Fruit fly (Drosophila melanogaster) whole organism, embryonic: Measurements from ENCODE around the gene Eip75B.

Experiments used
- Abd-B ChIP-seq: fragments of 200-800 bp; sonication (Bioruptor generic); optimal IDR thresholded peaks from 2 replicates; lab custom pipeline; 2018; ENCODE audit warnings: missing biosample characterization, mild to moderate bottlenecking, missing genetic modification characterization, moderate library complexity
- Adf1 ChIP-seq: fragments of 200-800 bp; sonication (Bioruptor generic); IDR thresholded peaks from 2 replicates; pipeline ENCODE4 v1.3.6; 2022; ENCODE audit warnings: missing biosample characterization, missing genetic modification characterization
- C15 ChIP-seq: fragments of 200-800 bp; sonication (Bioruptor generic); IDR thresholded peaks from 3 replicates; pipeline ENCODE4 v1.3.6; 2022; ENCODE audit warnings: missing biosample characterization, missing genetic modification characterization
- CG1024 ChIP-seq: fragments of 200-800 bp; sonication (Bioruptor generic); IDR thresholded peaks from 2 replicates; pipeline ENCODE4 v1.3.6; 2022; ENCODE audit warnings: missing biosample characterization, missing genetic modification characterization
- CG12155 ChIP-seq: fragments of 200-800 bp; sonication (Bioruptor generic); optimal IDR thresholded peaks from 3 replicates; lab custom pipeline; 2016; ENCODE audit warnings: missing biosample characterization, missing genetic modification characterization
- CG15696 ChIP-seq: fragments of 200-800 bp; sonication (Bioruptor generic); optimal IDR thresholded peaks from 2 replicates; lab custom pipeline; 2019; ENCODE audit warnings: missing biosample characterization, mild to moderate bottlenecking, missing genetic modification characterization, moderate library complexity
- CG17328 ChIP-seq: fragments of 200-800 bp; sonication (Bioruptor generic); IDR thresholded peaks from 2 replicates; pipeline ENCODE4 v1.3.6; 2022; ENCODE audit warnings: missing biosample characterization, missing genetic modification characterization
- Dek ChIP-seq: fragments of 200-800 bp; sonication (Bioruptor generic); optimal IDR thresholded peaks from 3 replicates; lab custom pipeline; 2019; ENCODE audit warnings: missing biosample characterization, mild to moderate bottlenecking, missing genetic modification characterization, moderate library complexity
- bcd ChIP-seq: fragments of 200-800 bp; sonication (Bioruptor generic); optimal IDR thresholded peaks from 2 replicates; lab custom pipeline; 2017; ENCODE audit warnings: missing biosample characterization, mild to moderate bottlenecking, missing genetic modification characterization
- croc ChIP-seq: fragments of 200-800 bp; sonication (Bioruptor generic); conservative IDR thresholded peaks from 3 replicates; pipeline ENCODE4 v1.3.6; 2022; ENCODE audit warnings: missing biosample characterization, missing genetic modification characterization
- dan ChIP-seq: fragments of 200-800 bp; sonication (Bioruptor generic); IDR thresholded peaks from 2 replicates; pipeline ENCODE4 v1.3.6; 2022; ENCODE audit warnings: missing biosample characterization, missing genetic modification characterization
- schlank ChIP-seq: fragments of 200-800 bp; sonication (Bioruptor generic); optimal IDR thresholded peaks from 2 replicates; lab custom pipeline; 2018; ENCODE audit warnings: missing biosample characterization, mild to moderate bottlenecking, missing genetic modification characterization
- wdn ChIP-seq: fragments of 200-800 bp; sonication (Bioruptor generic); IDR thresholded peaks from 2 replicates; pipeline ENCODE4 v1.3.6; 2022; ENCODE audit warnings: missing biosample characterization, missing genetic modification characterization

DNA sequence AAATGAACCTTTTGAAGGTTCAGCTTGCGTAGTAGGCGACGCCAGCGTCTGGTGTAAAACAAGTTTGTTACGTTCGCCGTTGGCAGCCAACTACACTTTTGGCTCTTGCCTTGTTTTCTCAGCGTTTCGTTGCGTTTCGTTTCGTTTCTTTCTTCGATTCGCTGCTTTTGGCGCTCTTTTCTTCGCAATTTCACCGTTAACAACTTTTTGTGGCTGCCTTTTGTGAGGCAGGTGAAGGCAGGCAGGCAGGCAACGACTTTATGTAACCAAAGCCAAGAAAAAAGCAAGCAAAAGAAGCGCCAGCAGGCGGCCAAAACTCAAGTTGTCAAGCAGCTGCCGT lies 99.1 kb downstream of the Eip75B start:
- TF ChIP-seq Abd-B (GFP tag; lab: Kevin White, UChicago) (no peak), croc (GFP tag; lab: Robert Waterston, UW) (no peak), CG17328 (no peak), Adf1 (GFP tag; lab: Robert Waterston, UW) (no peak), C15 (GFP tag; lab: Robert Waterston, UW) (no peak), CG12155 (GFP tag; lab: Kevin White, UChicago) (no peak), dan (GFP tag; lab: Robert Waterston, UW) (no peak), CG15696 (no peak), CG1024 (GFP tag; lab: Robert Waterston, UW) (no peak), bcd (no peak), Dek (tag; lab: Kevin White, UChicago) (no peak), schlank (tag; lab: Kevin White, UChicago) (no peak), wdn (GFP tag; lab: Robert Waterston, UW) (no peak)
